Fruit fly (Drosophila melanogaster) whole organism, embryonic: ENCODE data around the gene Atg12.

Experiments used
- Adf1 ChIP-seq: fragments of 200-800 bp; sonication (Bioruptor generic); IDR thresholded peaks from 2 replicates; pipeline ENCODE4 v1.3.6; 2022; ENCODE audit warnings: missing biosample characterization, missing genetic modification characterization
- Bteb2 ChIP-seq: fragments of 200-800 bp; sonication (Bioruptor generic); optimal IDR thresholded peaks from 2 replicates; lab custom pipeline; 2016; ENCODE audit warnings: missing biosample characterization, missing genetic modification characterization
- CG10431 ChIP-seq: fragments of 200-800 bp; sonication (Bioruptor generic); optimal IDR thresholded peaks from 3 replicates; lab custom pipeline; 2018; ENCODE audit warnings: missing biosample characterization, mild to moderate bottlenecking, missing genetic modification characterization
- CG10543 ChIP-seq: fragments of 200-800 bp; sonication (Bioruptor generic); optimal IDR thresholded peaks from 3 replicates; lab custom pipeline; 2017; ENCODE audit warnings: missing biosample characterization, mild to moderate bottlenecking, missing genetic modification characterization, moderate library complexity
- CG10654 ChIP-seq: fragments of 200-800 bp; sonication (Bioruptor generic); optimal IDR thresholded peaks from 2 replicates; lab custom pipeline; 2016; ENCODE audit warnings: missing biosample characterization, missing genetic modification characterization
- CG10979 ChIP-seq: fragments of 200-800 bp; sonication (Bioruptor generic); optimal IDR thresholded peaks from 2 replicates; lab custom pipeline; 2018; ENCODE audit warnings: missing biosample characterization, mild to moderate bottlenecking, missing genetic modification characterization, moderate library complexity
- CG11696 ChIP-seq: fragments of 200-800 bp; sonication (Bioruptor generic); IDR thresholded peaks from 2 replicates; pipeline ENCODE4 v1.3.6; 2022; ENCODE audit warnings: missing biosample characterization, missing genetic modification characterization
- CG12744 ChIP-seq: fragments of 200-800 bp; sonication (Bioruptor generic); optimal IDR thresholded peaks from 2 replicates; lab custom pipeline; 2016; ENCODE audit warnings: missing biosample characterization, missing genetic modification characterization
- CG14965 ChIP-seq: fragments of 200-800 bp; sonication (Bioruptor generic); optimal IDR thresholded peaks from 2 replicates; lab custom pipeline; 2016; ENCODE audit warnings: missing biosample characterization, missing genetic modification characterization, borderline replicate concordance
- CG1603 ChIP-seq: fragments of 200-800 bp; sonication (Bioruptor generic); optimal IDR thresholded peaks from 2 replicates; lab custom pipeline; 2019; ENCODE audit warnings: missing biosample characterization, mild to moderate bottlenecking, missing genetic modification characterization, moderate library complexity
- CG17359 ChIP-seq: fragments of 200-800 bp; sonication (Bioruptor generic); optimal IDR thresholded peaks from 3 replicates; lab custom pipeline; 2018; ENCODE audit warnings: missing biosample characterization, mild to moderate bottlenecking, missing genetic modification characterization, moderate library complexity
- CG17361 ChIP-seq: fragments of 200-800 bp; sonication (Bioruptor generic); IDR thresholded peaks from 3 replicates; pipeline ENCODE4 v1.3.6; 2022; ENCODE audit warnings: missing biosample characterization, missing genetic modification characterization
- CG17568 ChIP-seq: fragments of 200-800 bp; sonication (Bioruptor generic); optimal IDR thresholded peaks from 2 replicates; lab custom pipeline; 2018; ENCODE audit warnings: missing biosample characterization, mild to moderate bottlenecking, missing genetic modification characterization, moderate library complexity
- CG17612 ChIP-seq: fragments of 200-800 bp; sonication (Bioruptor generic); IDR thresholded peaks from 2 replicates; pipeline ENCODE4 v1.3.6; 2022; ENCODE audit warnings: missing biosample characterization, missing genetic modification characterization
- CG17802 ChIP-seq: fragments of 200-800 bp; sonication (Bioruptor generic); optimal IDR thresholded peaks from 2 replicates; lab custom pipeline; 2018; ENCODE audit warnings: missing biosample characterization, mild to moderate bottlenecking, missing genetic modification characterization, moderate library complexity
- CG2120 ChIP-seq: fragments of 200-800 bp; sonication (Bioruptor generic); optimal IDR thresholded peaks from 3 replicates; lab custom pipeline; 2016; ENCODE audit warnings: missing biosample characterization, missing genetic modification characterization
- CG2129 ChIP-seq: fragments of 200-800 bp; sonication (Bioruptor generic); IDR thresholded peaks from 2 replicates; pipeline ENCODE4 v1.3.6; 2022; ENCODE audit warnings: missing biosample characterization, missing genetic modification characterization; ENCODE audit not compliant: partially characterized antibody
- CG32772 ChIP-seq: fragments of 200-800 bp; sonication (Bioruptor generic); IDR thresholded peaks from 2 replicates; pipeline ENCODE4 v1.3.6; 2022; ENCODE audit warnings: missing biosample characterization, missing genetic modification characterization
- CG3281 ChIP-seq: fragments of 200-800 bp; sonication (Bioruptor generic); optimal IDR thresholded peaks from 3 replicates; lab custom pipeline; 2017; ENCODE audit warnings: missing biosample characterization, mild to moderate bottlenecking, missing genetic modification characterization
- CG4707 ChIP-seq: fragments of 200-800 bp; sonication (Bioruptor generic); optimal IDR thresholded peaks from 2 replicates; lab custom pipeline; 2018; ENCODE audit warnings: missing biosample characterization, mild to moderate bottlenecking, missing genetic modification characterization, moderate library complexity
- CG6254 ChIP-seq: fragments of 200-800 bp; sonication (Bioruptor generic); optimal IDR thresholded peaks from 3 replicates; lab custom pipeline; 2017; ENCODE audit warnings: mild to moderate bottlenecking, missing biosample characterization, missing genetic modification reagents, missing genetic modification characterization
- CG6791 ChIP-seq: fragments of 200-800 bp; sonication (Bioruptor generic); IDR thresholded peaks from 3 replicates; pipeline ENCODE4 v1.3.6; 2022; ENCODE audit warnings: missing biosample characterization, missing genetic modification characterization; ENCODE audit not compliant: partially characterized antibody
- CG7987 ChIP-seq: fragments of 200-800 bp; sonication (Bioruptor generic); optimal IDR thresholded peaks from 2 replicates; lab custom pipeline; 2018; ENCODE audit warnings: missing biosample characterization, mild to moderate bottlenecking, missing genetic modification characterization, moderate library complexity
- CG9609 ChIP-seq: fragments of 200-800 bp; sonication (Bioruptor generic); optimal IDR thresholded peaks from 3 replicates; lab custom pipeline; 2016; ENCODE audit warnings: missing biosample characterization, missing genetic modification characterization
- Camta ChIP-seq: fragments of 200-800 bp; sonication (Bioruptor generic); optimal IDR thresholded peaks from 2 replicates; lab custom pipeline; 2016; ENCODE audit warnings: missing biosample characterization, missing genetic modification characterization
- Dbx ChIP-seq: fragments of 200-800 bp; sonication (Bioruptor generic); IDR thresholded peaks from 3 replicates; pipeline ENCODE4 v1.3.6; 2022; ENCODE audit warnings: missing biosample characterization, missing genetic modification characterization
- Drgx ChIP-seq: fragments of 200-800 bp; sonication (Bioruptor generic); IDR thresholded peaks from 2 replicates; pipeline ENCODE4 v1.3.6; 2022; ENCODE audit warnings: missing biosample characterization, missing genetic modification characterization
- E2f2 ChIP-seq: fragments of 200-800 bp; sonication (Bioruptor generic); IDR thresholded peaks from 2 replicates; pipeline ENCODE4 v1.3.6; 2022; ENCODE audit warnings: missing biosample characterization, missing genetic modification characterization
- Pdp1 ChIP-seq, 2 experiments: fragments of 200-800 bp; sonication (Bioruptor generic); optimal IDR thresholded peaks; 3 replicates each; lab custom pipeline; 2016; ENCODE audit warnings: missing biosample characterization in 2 of 2, missing genetic modification characterization in 2 of 2, mild to moderate bottlenecking in 1 of 2, moderate library complexity in 1 of 2
- Xrp1 ChIP-seq: fragments of 200-800 bp; sonication (Bioruptor generic); IDR thresholded peaks from 2 replicates; pipeline ENCODE4 v1.3.6; 2022; ENCODE audit warnings: missing biosample characterization, missing genetic modification characterization
- al ChIP-seq: fragments of 200-800 bp; sonication (Bioruptor generic); IDR thresholded peaks from 2 replicates; pipeline ENCODE4 v1.3.6; 2022; ENCODE audit warnings: missing biosample characterization, missing genetic modification characterization
- ase ChIP-seq: fragments of 200-800 bp; sonication (Bioruptor generic); IDR thresholded peaks from 3 replicates; pipeline ENCODE4 v1.3.6; 2022; ENCODE audit warnings: missing biosample characterization, missing genetic modification characterization
- bsh ChIP-seq, 2 experiments: fragments of 200-800 bp; sonication (Bioruptor generic); optimal IDR thresholded peaks; 2 replicates each; lab custom pipeline; 2017 to 2018; ENCODE audit warnings: mild to moderate bottlenecking in 2 of 2, missing biosample characterization in 2 of 2, missing genetic modification characterization in 2 of 2, moderate library complexity in 1 of 2
- caup ChIP-seq: fragments of 200-800 bp; sonication (Bioruptor generic); optimal IDR thresholded peaks from 3 replicates; lab custom pipeline; 2017; ENCODE audit warnings: missing biosample characterization, mild to moderate bottlenecking, missing genetic modification characterization, moderate library complexity; ENCODE audit not compliant: severe bottlenecking
- ci ChIP-seq: fragments of 200-800 bp; sonication (Bioruptor generic); IDR thresholded peaks from 3 replicates; pipeline ENCODE4 v1.3.6; 2022; ENCODE audit warnings: missing biosample characterization, missing genetic modification characterization
- crol ChIP-seq: fragments of 200-800 bp; sonication (Bioruptor generic); IDR thresholded peaks from 2 replicates; pipeline ENCODE4 v1.3.6; 2022; ENCODE audit warnings: missing biosample characterization, missing genetic modification characterization
- dimm ChIP-seq: fragments of 200-800 bp; sonication (Bioruptor generic); IDR thresholded peaks from 2 replicates; pipeline ENCODE4 v1.3.6; 2022; ENCODE audit warnings: missing biosample characterization, missing genetic modification characterization
- fd96Cb ChIP-seq: fragments of 200-800 bp; sonication (Bioruptor generic); optimal IDR thresholded peaks from 2 replicates; lab custom pipeline; 2018; ENCODE audit warnings: missing biosample characterization, mild to moderate bottlenecking, missing genetic modification characterization, moderate library complexity
- fu2 ChIP-seq: fragments of 200-800 bp; sonication (Bioruptor generic); optimal IDR thresholded peaks from 2 replicates; lab custom pipeline; 2016; ENCODE audit warnings: missing biosample characterization, missing genetic modification characterization
- gcm2 ChIP-seq: fragments of 200-800 bp; sonication (Bioruptor generic); optimal IDR thresholded peaks from 2 replicates; lab custom pipeline; 2016; ENCODE audit warnings: missing biosample characterization, missing genetic modification characterization
- grau ChIP-seq: fragments of 200-800 bp; optimal IDR thresholded peaks from 3 replicates; lab custom pipeline; 2019; ENCODE audit warnings: missing biosample characterization, mild to moderate bottlenecking, missing genetic modification characterization, moderate library complexity
- gsb ChIP-seq: fragments of 200-800 bp; sonication (Bioruptor generic); IDR thresholded peaks from 2 replicates; pipeline ENCODE4 v1.3.6; 2022; ENCODE audit warnings: missing biosample characterization, missing genetic modification characterization
- maf-S ChIP-seq: fragments of 200-800 bp; sonication (Bioruptor generic); optimal IDR thresholded peaks from 2 replicates; lab custom pipeline; 2016; ENCODE audit warnings: missing biosample characterization, missing genetic modification characterization
- mam ChIP-seq: fragments of 200-800 bp; sonication (Bioruptor generic); optimal IDR thresholded peaks from 3 replicates; lab custom pipeline; 2016; ENCODE audit warnings: missing biosample characterization, missing genetic modification characterization
- nerfin-1 ChIP-seq: fragments of 200-800 bp; sonication (Bioruptor generic); optimal IDR thresholded peaks from 3 replicates; lab custom pipeline; 2019; ENCODE audit warnings: missing biosample characterization, mild to moderate bottlenecking, missing genetic modification characterization, moderate library complexity
- pnt ChIP-seq: fragments of 200-800 bp; sonication (Bioruptor generic); optimal IDR thresholded peaks from 3 replicates; lab custom pipeline; 2016; ENCODE audit warnings: missing biosample characterization, missing genetic modification characterization
- row ChIP-seq: fragments of 200-800 bp; sonication (Bioruptor generic); IDR thresholded peaks from 3 replicates; pipeline ENCODE4 v1.3.6; 2022; ENCODE audit warnings: missing biosample characterization, missing genetic modification characterization
- sc ChIP-seq, 3 experiments: fragments of >200 bp in 2 of 3; fragments of 200-800 bp in 1 of 3; sonication (Bioruptor generic) in 1 of 3; optimal IDR thresholded peaks; 2 replicates in 2 of 3; 3 replicates in 1 of 3; lab custom pipeline; 2017; ENCODE audit warnings: mild to moderate bottlenecking in 1 of 3, missing biosample characterization in 1 of 3, missing genetic modification characterization in 1 of 3, missing genetic modification reagents in 1 of 3
- sens ChIP-seq: fragments of 200-800 bp; sonication (Bioruptor generic); peaks from one replicate; lab custom pipeline; 2016; ENCODE audit warnings: missing biosample characterization, missing genetic modification characterization
- sima ChIP-seq: fragments of 200-800 bp; sonication (Bioruptor generic); optimal IDR thresholded peaks from 2 replicates; lab custom pipeline; 2016; ENCODE audit warnings: missing biosample characterization, missing genetic modification characterization
- vvl ChIP-seq: fragments of 200-800 bp; sonication (Bioruptor generic); IDR thresholded peaks from 2 replicates; pipeline ENCODE4 v1.3.6; 2022; ENCODE audit warnings: missing biosample characterization, missing genetic modification characterization

Atg12 gene

DNA sequence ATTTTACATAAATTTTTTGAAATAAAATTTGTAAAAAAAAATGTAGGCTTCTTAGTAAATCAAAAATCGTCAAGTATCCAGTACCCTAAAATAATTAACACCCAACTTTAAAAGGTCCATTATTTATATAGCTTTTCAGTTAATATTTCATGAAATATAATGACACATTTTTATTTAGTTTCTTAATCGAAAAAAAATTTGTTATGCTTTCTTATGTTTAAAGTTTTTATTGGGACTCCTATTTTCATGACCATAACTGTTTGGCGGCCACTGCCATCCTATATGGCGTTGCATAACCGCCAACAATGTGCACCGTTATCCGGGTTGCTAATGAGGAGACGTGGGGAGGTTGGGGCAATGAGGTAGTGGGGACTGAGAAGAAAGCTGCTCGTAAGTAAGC is 28.3 kb upstream of the Atg12 start (continued):
- TF ChIP-seq ase (GFP tag; lab: Robert Waterston, UW) (no peak), fd96Cb (tag; lab: Kevin White, UChicago) (no peak), CG10654 (GFP tag; lab: Kevin White, UChicago) (no peak), al (GFP tag; lab: Robert Waterston, UW) (no peak), Xrp1 (GFP tag; lab: Robert Waterston, UW) (0 out of 2 replicates have a peak, but pooled peaks have one; percentile 11), Dbx (GFP tag; lab: Robert Waterston, UW) (no peak), CG11696 (GFP tag; lab: Robert Waterston, UW) (peak; percentile 58), gsb (GFP tag; lab: Robert Waterston, UW) (no peak), vvl (no peak), CG17359 (tag; lab: Kevin White, UChicago) (no peak), pnt (GFP tag; lab: Kevin White, UChicago) (no peak), CG17802 (tag; lab: Kevin White, UChicago) (no peak), grau (no peak), maf-S (GFP tag; lab: Kevin White, UChicago) (no peak), Camta (no peak), CG9609 (no peak), ci (GFP tag; lab: Robert Waterston, UW) (peak; percentile 20; the same call in 1 of the 3 replicates), CG17568 (no peak), CG10979 (peak; percentile 37), sima (GFP tag; lab: Kevin White, UChicago) (no peak), CG4707 (GFP tag; lab: Kevin White, UChicago) (no peak), Pdp1 (GFP tag; optimal IDR thresholded peaks at IDR 0.05; lab: Kevin White, UChicago) (no peak), sens (GFP tag; lab: Kevin White, UChicago) (peak; percentile 44), CG17612 (GFP tag; lab: Robert Waterston, UW) (no peak), CG10543 (GFP tag; lab: Kevin White, UChicago) (no peak)

DNA sequence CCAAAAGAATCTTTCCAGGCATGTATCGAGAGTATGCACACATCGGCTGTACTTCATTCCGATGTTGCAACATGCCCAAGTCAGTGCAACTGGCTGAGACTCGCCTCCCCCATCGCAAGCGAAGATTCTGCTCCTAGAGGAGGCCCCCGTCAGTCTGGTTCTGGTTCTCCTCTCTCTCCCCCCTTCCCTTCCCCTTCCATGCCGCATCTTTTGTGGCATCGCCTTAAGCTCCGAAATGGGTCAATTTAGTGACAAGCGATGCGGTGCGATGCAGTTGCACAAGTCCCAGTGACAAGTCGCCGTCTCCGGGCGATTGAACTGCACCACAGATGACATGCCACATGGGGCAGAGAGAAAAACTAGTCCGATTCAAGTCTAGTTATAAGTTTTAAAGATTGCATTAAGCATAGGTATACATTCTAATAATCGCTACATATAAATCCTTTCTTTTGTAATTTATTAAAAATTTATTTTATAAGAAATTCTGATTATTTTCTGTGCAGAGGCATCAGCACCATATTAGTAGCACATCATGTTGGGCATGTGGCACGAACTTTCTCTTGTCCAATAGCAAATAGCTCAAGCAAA is 27.6 kb upstream of the Atg12 start:
- no peak for TF ChIP-seq Adf1 (GFP tag; lab: Robert Waterston, UW)
- TF ChIP-seq CG3281 (GFP tag; lab: Kevin White, UChicago) = no peak
- TF ChIP-seq Drgx = peak; percentile 60
- peak; percentile 4 for TF ChIP-seq CG6254 (GFP tag; lab: Kevin White, UChicago)
- TF ChIP-seq E2f2 = no peak
- TF ChIP-seq Bteb2 = no peak
- TF ChIP-seq nerfin-1 = no peak
- TF ChIP-seq CG14965 = no peak
- no peak for TF ChIP-seq CG1603 (tag; lab: Kevin White, UChicago)
- TF ChIP-seq CG10431 (GFP tag; lab: Kevin White, UChicago) = no peak
- no peak for TF ChIP-seq sc (optimal IDR thresholded peaks at IDR 0.05; lab: Kevin White, UChicago)
- no peak for TF ChIP-seq sc (GFP tag; optimal IDR thresholded peaks at IDR 0.05; lab: Kevin White, UChicago)
- TF ChIP-seq row = no peak
- no peak for TF ChIP-seq CG32772 (GFP tag; lab: Robert Waterston, UW)
- peak in 1 of 2 experiments; percentile 32 for TF ChIP-seq bsh (GFP tag; optimal IDR thresholded peaks at IDR 0.05; lab: Kevin White, UChicago)
- no peak for TF ChIP-seq caup (GFP tag; lab: Kevin White, UChicago)
- no peak for TF ChIP-seq fu2 (GFP tag; lab: Kevin White, UChicago)
- no peak for TF ChIP-seq CG7987
- no peak for TF ChIP-seq mam (GFP tag; lab: Kevin White, UChicago)
- TF ChIP-seq gcm2 = no peak
- TF ChIP-seq CG17361 (GFP tag; lab: Robert Waterston, UW) = 0 out of 3 replicates have a peak, but pooled peaks have one; percentile 7
- TF ChIP-seq CG2129 (GFP tag; lab: Robert Waterston, UW) = no peak
- TF ChIP-seq dimm (GFP tag; lab: Robert Waterston, UW) = no peak
- TF ChIP-seq CG2120 = no peak
- no peak for TF ChIP-seq CG6791 (GFP tag; lab: Robert Waterston, UW)
- TF ChIP-seq crol (GFP tag; lab: Robert Waterston, UW) = peak; percentile 64
- no peak for TF ChIP-seq CG12744
